Worm (Caenorhabditis elegans) whole organism, L2 larva: ENCODE data around the gene F21C10.13.

Experiments used
- C34F6.9 ChIP-seq: fragments of 150-350 bp; optimal IDR thresholded peaks from 2 replicates; lab custom pipeline; 2014; ENCODE audit warnings: missing biosample characterization, missing genetic modification characterization
- F13H6.1 ChIP-seq: sonication (generic microtip); optimal IDR thresholded peaks from 2 replicates; lab custom pipeline; 2016; ENCODE audit warnings: missing genetic modification characterization, missing compliant biosample characterization
- R02D3.7 ChIP-seq: fragments of 150-350 bp; optimal IDR thresholded peaks from 2 replicates; lab custom pipeline; 2014; ENCODE audit warnings: missing biosample characterization, missing genetic modification characterization
- Y55F3AM.14 ChIP-seq: fragments of 200-800 bp; sonication (Bioruptor generic); optimal IDR thresholded peaks from 2 replicates; lab custom pipeline; 2018; ENCODE audit warnings: mild to moderate bottlenecking, missing genetic modification characterization, missing compliant biosample characterization
- ZK546.5 ChIP-seq: sonication (generic microtip); optimal IDR thresholded peaks from 2 replicates; lab custom pipeline; 2017; ENCODE audit warnings: missing biosample characterization, missing genetic modification characterization
- alr-1 ChIP-seq: fragments of 150-350 bp; optimal IDR thresholded peaks from 2 replicates; lab custom pipeline; 2014; ENCODE audit warnings: missing biosample characterization, missing genetic modification characterization
- aly-2 ChIP-seq: fragments of 150-350 bp; optimal IDR thresholded peaks from 2 replicates; lab custom pipeline; 2014; ENCODE audit warnings: missing biosample characterization, missing genetic modification characterization
- ama-1 ChIP-seq: fragments of 150-350 bp; optimal IDR thresholded peaks from 2 replicates; lab custom pipeline; 2018; ENCODE audit warnings: inconsistent platforms
- blmp-1 ChIP-seq: sonication (generic microtip); optimal IDR thresholded peaks from 2 replicates; lab custom pipeline; 2017; ENCODE audit warnings: missing genetic modification characterization, mild to moderate bottlenecking, missing compliant biosample characterization, antibody characterized with exemption, moderate library complexity; ENCODE audit not compliant: insufficient read depth
- ceh-16 ChIP-seq: fragments of 150-350 bp; optimal IDR thresholded peaks from 2 replicates; lab custom pipeline; 2014; ENCODE audit warnings: missing biosample characterization, missing genetic modification characterization
- crh-2 ChIP-seq: sonication (generic microtip); optimal IDR thresholded peaks from 2 replicates; lab custom pipeline; 2017; ENCODE audit warnings: missing biosample characterization, missing genetic modification characterization
- egl-27 ChIP-seq: sonication (generic microtip); optimal IDR thresholded peaks from 3 replicates; lab custom pipeline; 2017; ENCODE audit warnings: missing biosample characterization, missing genetic modification reagents, missing genetic modification characterization
- elt-1 ChIP-seq: fragments of 150-350 bp; optimal IDR thresholded peaks from 2 replicates; lab custom pipeline; 2014; ENCODE audit warnings: missing biosample characterization, missing genetic modification characterization
- fos-1 ChIP-seq: fragments of 150-350 bp; optimal IDR thresholded peaks from 2 replicates; lab custom pipeline; 2014; ENCODE audit warnings: missing biosample characterization, missing genetic modification characterization
- gmeb-1 ChIP-seq: fragments of 150-350 bp; optimal IDR thresholded peaks from 2 replicates; lab custom pipeline; 2014; ENCODE audit warnings: missing biosample characterization, missing genetic modification characterization
- lin-13 ChIP-seq: fragments of 150-350 bp; optimal IDR thresholded peaks from 2 replicates; lab custom pipeline; 2014; ENCODE audit warnings: missing biosample characterization, missing genetic modification reagents, missing genetic modification characterization
- lin-39 ChIP-seq: fragments of 150-350 bp; optimal IDR thresholded peaks from 2 replicates; lab custom pipeline; 2014; ENCODE audit warnings: missing biosample characterization, missing genetic modification reagents, missing genetic modification characterization
- lsy-2 ChIP-seq, 2 experiments: fragments of 150-350 bp in 1 of 2; sonication (generic microtip) in 1 of 2; optimal IDR thresholded peaks; 2 replicates each; lab custom pipeline; 2014 to 2017; ENCODE audit warnings: missing biosample characterization in 2 of 2, missing genetic modification characterization in 2 of 2
- mab-5 ChIP-seq: fragments of 150-350 bp; optimal IDR thresholded peaks from 2 replicates; lab custom pipeline; 2014; ENCODE audit warnings: missing biosample characterization, missing genetic modification characterization
- mbf-1 ChIP-seq: sonication (generic microtip); optimal IDR thresholded peaks from 2 replicates; lab custom pipeline; 2017; ENCODE audit warnings: missing biosample characterization, missing genetic modification characterization
- mdl-1 ChIP-seq, 2 experiments: fragments of 150-350 bp in 1 of 2; sonication (generic microtip) in 1 of 2; optimal IDR thresholded peaks; 2 replicates each; lab custom pipeline; 2017; ENCODE audit warnings: missing biosample characterization in 2 of 2, missing genetic modification characterization in 2 of 2
- nhr-10 ChIP-seq: sonication (generic microtip); optimal IDR thresholded peaks from 2 replicates; lab custom pipeline; 2017; ENCODE audit warnings: missing biosample characterization, missing genetic modification characterization
- nhr-11 ChIP-seq: fragments of 150-350 bp; optimal IDR thresholded peaks from 2 replicates; lab custom pipeline; 2014; ENCODE audit warnings: missing biosample characterization, missing genetic modification characterization
- nhr-12 ChIP-seq: fragments of 150-350 bp; optimal IDR thresholded peaks from 2 replicates; lab custom pipeline; 2014; ENCODE audit warnings: missing biosample characterization, missing genetic modification characterization
- nhr-129 ChIP-seq: fragments of 150-350 bp; optimal IDR thresholded peaks from 2 replicates; lab custom pipeline; 2014; ENCODE audit warnings: missing biosample characterization, missing genetic modification characterization
- nhr-23 ChIP-seq: fragments of 150-350 bp; optimal IDR thresholded peaks from 2 replicates; lab custom pipeline; 2014; ENCODE audit warnings: missing biosample characterization, missing genetic modification reagents, missing genetic modification characterization
- nhr-25 ChIP-seq: fragments of 150-350 bp; sonication (generic microtip); optimal IDR thresholded peaks from 3 replicates; lab custom pipeline; 2014; ENCODE audit warnings: missing biosample characterization, missing genetic modification characterization
- nhr-6 ChIP-seq: fragments of 150-350 bp; optimal IDR thresholded peaks from 2 replicates; lab custom pipeline; 2014; ENCODE audit warnings: missing biosample characterization, missing genetic modification characterization
- nhr-77 ChIP-seq: fragments of 150-350 bp; optimal IDR thresholded peaks from 2 replicates; lab custom pipeline; 2014; ENCODE audit warnings: missing biosample characterization, missing genetic modification characterization
- skn-1 ChIP-seq: sonication (generic microtip); optimal IDR thresholded peaks from 2 replicates; lab custom pipeline; 2017; ENCODE audit warnings: missing biosample characterization, missing genetic modification characterization
- sma-3 ChIP-seq: sonication (generic microtip); optimal IDR thresholded peaks from 2 replicates; lab custom pipeline; 2016; ENCODE audit warnings: missing genetic modification reagents, missing genetic modification characterization, missing compliant biosample characterization
- sma-9 ChIP-seq, 2 experiments: fragments of 150-350 bp in 1 of 2; sonication (generic microtip) in 1 of 2; optimal IDR thresholded peaks; 2 replicates each; lab custom pipeline; 2014 to 2016; ENCODE audit warnings: missing genetic modification characterization in 2 of 2, mild to moderate bottlenecking in 1 of 2, missing biosample characterization in 1 of 2, missing compliant biosample characterization in 1 of 2, missing genetic modification reagents in 1 of 2, moderate library complexity in 1 of 2
- snpc-4 ChIP-seq: fragments of 150-350 bp; optimal IDR thresholded peaks from 2 replicates; lab custom pipeline; 2014; ENCODE audit warnings: missing biosample characterization, missing genetic modification characterization
- unc-39 ChIP-seq: fragments of 150-350 bp; optimal IDR thresholded peaks from 2 replicates; lab custom pipeline; 2014; ENCODE audit warnings: missing biosample characterization, missing genetic modification characterization
- unc-55 ChIP-seq: fragments of 150-350 bp; sonication (generic microtip); optimal IDR thresholded peaks from 3 replicates; lab custom pipeline; 2014; ENCODE audit warnings: missing biosample characterization, missing genetic modification reagents, missing genetic modification characterization
- zag-1 ChIP-seq: fragments of 150-350 bp; optimal IDR thresholded peaks from 2 replicates; lab custom pipeline; 2014; ENCODE audit warnings: missing biosample characterization, missing genetic modification characterization
- ztf-1 ChIP-seq: fragments of 200-800 bp; sonication (Bioruptor generic); conservative IDR thresholded peaks from 2 replicates; pipeline ENCODE4 v1.3.6; 2022; ENCODE audit warnings: missing genetic modification characterization, missing compliant biosample characterization
- ztf-11 ChIP-seq: sonication (generic microtip); optimal IDR thresholded peaks from 2 replicates; lab custom pipeline; 2017; ENCODE audit warnings: missing biosample characterization, missing genetic modification characterization

F21C10.13 gene

ce11 chrV:9075827-9076226 is 46.3 kb upstream of the F21C10.13 start:
- no peak for TF ChIP-seq nhr-6 (tag; lab: Kevin White, UChicago)
- no peak for TF ChIP-seq snpc-4 (tag; lab: Kevin White, UChicago)
- TF ChIP-seq sma-9 (GFP tag; optimal IDR thresholded peaks at IDR 0.05; lab: Kevin White, UChicago): peak; percentile 60
- no peak for TF ChIP-seq sma-9 (tag; optimal IDR thresholded peaks at IDR 0.05; lab: Kevin White, UChicago)
- TF ChIP-seq nhr-11 (tag; lab: Kevin White, UChicago): no peak
- peak; percentile 54 for TF ChIP-seq nhr-129 (tag; lab: Kevin White, UChicago)
- no peak for TF ChIP-seq nhr-12 (tag; lab: Kevin White, UChicago)
- peak; percentile 38 for TF ChIP-seq F13H6.1 (tag; lab: Kevin White, UChicago)
- TF ChIP-seq sma-3 (GFP tag; lab: Kevin White, UChicago): no peak
- TF ChIP-seq ceh-16 (tag; lab: Kevin White, UChicago): no peak
- TF ChIP-seq nhr-10 (tag; lab: Kevin White, UChicago): no peak
- TF ChIP-seq mbf-1: no peak
- peak; percentile 2 for TF ChIP-seq crh-2 (tag; lab: Kevin White, UChicago)
- TF ChIP-seq mab-5 (tag; lab: Kevin White, UChicago): no peak
- no peak for TF ChIP-seq egl-27 (tag; lab: Kevin White, UChicago)
- TF ChIP-seq gmeb-1 (tag; lab: Kevin White, UChicago): no peak
- TF ChIP-seq fos-1 (tag; lab: Kevin White, UChicago): no peak
- peak; percentile 15 for TF ChIP-seq unc-55 (GFP tag; lab: Kevin White, UChicago)
- TF ChIP-seq alr-1 (tag; lab: Kevin White, UChicago): no peak
- no peak for TF ChIP-seq blmp-1 (tag; lab: Kevin White, UChicago)
- TF ChIP-seq ZK546.5 (tag; lab: Kevin White, UChicago): no peak
- TF ChIP-seq nhr-23 (tag; lab: Kevin White, UChicago): no peak
- TF ChIP-seq R02D3.7 (tag; lab: Kevin White, UChicago): no peak
- TF ChIP-seq C34F6.9 (tag; lab: Kevin White, UChicago): no peak
- TF ChIP-seq lin-13 (GFP tag; lab: Kevin White, UChicago): no peak
- TF ChIP-seq elt-1 (tag; lab: Kevin White, UChicago): no peak
- no peak for TF ChIP-seq aly-2 (tag; lab: Kevin White, UChicago)
- peak; percentile 13 to 17 for TF ChIP-seq mdl-1 (tag; optimal IDR thresholded peaks at IDR 0.05; lab: Kevin White, UChicago)
- TF ChIP-seq Y55F3AM.14 (GFP tag; lab: Kevin White, UChicago): no peak
- TF ChIP-seq nhr-77 (tag; lab: Kevin White, UChicago): no peak
- peak; percentile 24 for TF ChIP-seq ama-1 (lab: Kevin White, UChicago)
- TF ChIP-seq unc-39 (tag; lab: Kevin White, UChicago): no peak
- TF ChIP-seq ztf-11 (tag; lab: Kevin White, UChicago): no peak
- TF ChIP-seq skn-1 (tag; lab: Kevin White, UChicago): no peak

- no peak for TF ChIP-seq nhr-25
- no peak for TF ChIP-seq zag-1 (tag; lab: Kevin White, UChicago)
- TF ChIP-seq fos-1 (tag; lab: Kevin White, UChicago): no peak
- no peak for TF ChIP-seq lsy-2 (tag; optimal IDR thresholded peaks at IDR 0.05; lab: Kevin White, UChicago)
- TF ChIP-seq crh-2 (tag; lab: Kevin White, UChicago): no peak
- no peak for TF ChIP-seq R02D3.7 (tag; lab: Kevin White, UChicago)
- no peak for TF ChIP-seq blmp-1 (tag; lab: Kevin White, UChicago)
- TF ChIP-seq egl-27 (tag; lab: Kevin White, UChicago): no peak
- TF ChIP-seq nhr-10 (tag; lab: Kevin White, UChicago): no peak
- no peak for TF ChIP-seq ztf-1
- no peak for TF ChIP-seq F13H6.1 (tag; lab: Kevin White, UChicago)
- TF ChIP-seq alr-1 (tag; lab: Kevin White, UChicago): no peak
- TF ChIP-seq ztf-11 (tag; lab: Kevin White, UChicago): no peak
- TF ChIP-seq ceh-16 (tag; lab: Kevin White, UChicago): no peak
- no peak for TF ChIP-seq mab-5 (tag; lab: Kevin White, UChicago)
- TF ChIP-seq lin-39: no peak
- TF ChIP-seq unc-55 (GFP tag; lab: Kevin White, UChicago): no peak
- no peak for TF ChIP-seq lin-13 (GFP tag; lab: Kevin White, UChicago)
Measured at ce11 chrV:9076273-9076672, 45.8 kb upstream of the F21C10.13 start, which contains the start of gene T27E4.7. TSS of gene T27E4.7 (minus strand) at chrV:9076322.
